Worm (Caenorhabditis elegans) whole organism, dauer: ENCODE data around the gene frpr-10.
"Not testable (repeated sequence)": the region's sequence is repeated elsewhere in the genome, so short reads cannot be mapped to it uniquely, and the experiment has no call there.

Source experiments
- unc-62 ChIP-seq: sonication (generic microtip); optimal IDR thresholded peaks from 2 replicates; lab custom pipeline; 2017; ENCODE audit warnings: missing biosample characterization, missing genetic modification reagents, missing genetic modification characterization

Gene frpr-10

DNA sequence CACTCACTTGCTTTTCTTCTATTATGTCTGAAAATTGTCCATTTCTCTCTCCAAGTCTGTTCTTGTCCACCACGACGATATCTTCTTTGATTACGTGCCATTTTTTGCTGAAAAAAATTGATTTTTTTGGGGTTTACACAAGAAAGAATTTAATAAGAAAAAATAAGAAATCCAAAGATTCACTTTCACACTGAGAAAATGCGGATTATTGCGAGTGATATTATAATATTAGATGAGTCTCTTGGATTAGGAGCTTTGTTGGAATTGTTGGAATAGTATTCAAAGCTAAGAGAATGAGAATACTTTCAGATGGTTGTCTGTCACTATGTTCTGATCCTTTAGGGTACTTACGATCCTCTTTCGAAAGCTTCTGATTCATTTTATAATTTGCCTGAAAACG, 18.8 kb upstream of the frpr-10 start, which contains the start of gene F20D12.7:
TSS of gene F20D12.7 (minus strand) at position 101 of the 400 bp plus-strand sequence.
- TF ChIP-seq unc-62 (GFP tag; lab: Kevin White, UChicago), result no peak

DNA sequence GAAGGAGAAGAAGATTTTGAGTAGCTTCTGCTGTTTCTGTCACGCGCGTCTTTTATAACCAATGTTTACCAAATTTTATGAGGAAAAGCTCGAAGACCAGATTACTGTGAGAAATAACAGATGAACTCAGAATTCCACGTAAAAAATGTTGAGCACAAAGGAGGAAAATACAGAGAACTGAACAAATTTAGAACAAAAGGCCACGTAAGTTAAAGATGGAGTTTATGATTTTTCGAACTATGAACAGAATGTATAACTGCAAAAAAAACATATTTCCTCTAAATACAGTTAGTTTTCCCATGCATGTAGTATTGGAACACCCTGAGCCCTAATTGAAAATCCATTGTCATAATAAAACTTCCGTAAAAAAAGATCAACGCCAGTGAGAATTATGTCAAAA, 16.7 kb upstream of the frpr-10 start, which contains the start of gene exc-9:
TSS of gene exc-9 (minus strand) at position 101 of the 400 bp plus-strand sequence.
- TF ChIP-seq unc-62 (GFP tag; lab: Kevin White, UChicago), result no peak

DNA sequence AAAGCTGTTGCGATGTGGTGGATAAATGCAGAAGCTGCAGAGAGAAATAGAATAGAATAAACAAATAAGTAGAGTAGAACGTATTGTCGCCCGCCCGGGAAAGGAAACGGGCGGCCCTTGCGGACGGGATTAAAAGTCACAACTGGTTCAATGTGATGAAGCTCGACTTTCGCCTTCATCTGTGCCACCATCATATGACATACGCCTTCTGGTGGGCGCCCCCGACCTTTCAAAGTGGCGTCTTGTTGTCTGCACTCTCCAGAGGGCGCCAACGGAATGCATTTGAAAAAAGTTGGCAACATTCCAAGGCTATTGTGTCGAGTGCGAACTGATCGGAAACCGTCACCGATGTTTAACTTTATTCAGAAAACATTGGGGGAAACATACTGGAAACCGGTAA, 14.3 kb upstream of the frpr-10 start:
- no peak for TF ChIP-seq unc-62 (GFP tag; lab: Kevin White, UChicago)

DNA sequence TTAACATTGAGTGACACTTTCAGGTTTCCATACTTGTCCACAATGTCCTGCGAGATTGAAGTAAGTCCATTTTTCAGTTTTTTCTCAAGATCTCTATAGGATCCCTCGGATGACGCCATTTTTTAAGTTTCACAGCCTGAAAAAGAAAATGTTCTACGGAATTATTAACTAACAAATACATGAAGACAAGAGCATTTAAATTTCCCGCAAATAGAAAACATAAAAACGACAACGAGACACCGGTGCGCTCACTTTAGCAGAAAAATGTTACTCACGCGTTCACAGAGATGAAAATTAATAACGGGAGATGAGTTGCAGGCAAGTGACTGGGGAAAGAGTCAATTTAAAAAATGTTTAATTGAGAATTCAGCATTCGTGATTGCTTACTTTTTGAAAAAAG, 11.1 kb upstream of the frpr-10 start, which contains the start of gene czw-1:
TSS of gene czw-1 (minus strand) at position 369 of the 400 bp plus-strand sequence.
- TF ChIP-seq unc-62 (GFP tag; lab: Kevin White, UChicago), result no peak

DNA sequence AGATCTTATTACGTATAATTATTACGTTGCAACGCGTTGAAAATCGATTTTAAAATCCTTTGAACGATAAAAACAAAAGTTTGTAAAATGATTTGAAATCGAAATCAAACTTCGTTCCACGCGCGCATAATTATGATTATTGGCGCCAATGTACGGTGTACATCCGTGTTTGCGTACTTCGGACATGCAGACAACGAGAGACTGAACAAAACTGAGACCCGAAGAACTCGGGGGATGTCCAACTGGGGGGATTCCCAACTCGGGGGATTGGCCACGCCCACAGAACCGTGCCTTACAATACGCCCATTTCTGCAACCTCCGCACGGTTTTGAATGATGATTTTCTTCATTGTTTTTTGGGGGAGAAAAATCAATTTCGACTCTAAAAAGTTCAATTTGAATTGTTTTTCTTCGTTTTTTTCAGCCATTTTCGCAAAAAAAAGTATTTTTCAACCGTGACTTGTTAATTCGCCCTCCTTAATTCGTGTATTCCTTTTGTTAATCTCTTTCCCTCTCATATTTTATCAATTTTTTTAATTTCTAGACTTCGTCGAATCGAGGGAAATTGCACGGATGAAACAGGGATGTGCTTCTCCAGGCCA, 10.6 kb upstream of the frpr-10 start, which contains the start of gene F20D12.12:
TSS of gene F20D12.12 (plus strand) at position 542 of the 601 bp plus-strand sequence.
- TF ChIP-seq unc-62 (GFP tag; lab: Kevin White, UChicago), result not testable (repeated sequence)

DNA sequence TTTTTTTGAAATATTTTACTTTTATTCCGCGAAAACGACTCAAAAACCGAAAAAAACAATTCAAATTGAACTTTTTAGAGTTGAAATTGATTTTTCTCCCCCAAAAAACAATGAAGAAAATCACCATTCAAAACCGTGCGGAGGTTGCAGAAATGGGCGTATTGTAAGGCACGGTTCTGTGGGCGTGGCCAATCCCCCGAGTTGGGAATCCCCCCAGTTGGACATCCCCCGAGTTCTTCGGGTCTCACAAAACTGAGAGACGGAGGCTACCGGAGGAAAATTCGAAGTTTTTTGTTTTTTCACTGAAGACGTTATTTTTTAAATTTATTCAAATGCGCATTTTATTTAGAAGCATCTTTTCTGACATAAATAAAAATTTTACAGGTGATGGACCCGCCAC, 9.3 kb upstream of the frpr-10 start, which contains the start of gene mcm-3AP:
TSS of gene mcm-3AP (plus strand) at position 383 of the 400 bp plus-strand sequence.
- TF ChIP-seq unc-62 (GFP tag; lab: Kevin White, UChicago), result not testable (repeated sequence)

DNA sequence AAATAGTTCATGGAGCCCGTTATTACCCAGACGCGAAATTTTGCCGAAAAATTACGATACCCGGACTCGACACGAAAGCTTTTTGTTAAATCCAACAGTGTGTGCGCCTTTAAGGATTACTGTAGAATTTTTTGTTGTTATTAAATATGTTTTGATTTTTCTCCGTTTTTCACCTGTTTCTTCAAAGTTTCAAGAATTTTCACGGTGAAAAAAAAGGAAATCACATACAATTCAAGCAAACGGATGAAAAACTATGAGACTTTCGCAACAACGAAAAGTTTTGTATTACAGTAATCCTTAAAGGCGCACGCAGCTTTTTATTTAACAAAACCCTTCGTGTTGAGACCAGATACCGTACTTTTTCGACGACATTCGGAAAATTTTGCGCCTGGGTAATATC, 3.6 kb upstream of the frpr-10 start:
- no peak for TF ChIP-seq unc-62 (GFP tag; lab: Kevin White, UChicago)

DNA sequence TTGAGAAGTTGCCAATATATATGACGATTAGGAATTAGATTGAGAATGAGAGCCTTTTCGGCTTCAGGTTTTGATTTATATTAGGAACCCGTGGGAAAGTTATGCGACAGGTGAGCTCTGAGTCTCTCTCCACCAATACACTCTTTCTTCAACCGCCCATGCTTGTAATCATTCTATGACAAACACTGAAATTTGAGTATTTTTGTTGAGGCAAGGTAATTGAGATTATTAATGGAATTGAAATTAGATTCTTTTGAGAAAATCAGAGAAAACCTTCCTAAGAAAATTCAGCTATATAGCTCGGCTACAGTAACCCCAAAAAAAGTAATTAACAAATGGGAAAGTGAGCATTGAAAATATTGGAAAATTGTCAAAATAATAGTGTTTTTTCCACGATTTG, 1.8 kb upstream of the frpr-10 start, which contains the start of gene ceh-19:
TSS of gene ceh-19 (minus strand) at position 101 of the 400 bp plus-strand sequence.
- no peak for TF ChIP-seq unc-62 (GFP tag; lab: Kevin White, UChicago)

DNA sequence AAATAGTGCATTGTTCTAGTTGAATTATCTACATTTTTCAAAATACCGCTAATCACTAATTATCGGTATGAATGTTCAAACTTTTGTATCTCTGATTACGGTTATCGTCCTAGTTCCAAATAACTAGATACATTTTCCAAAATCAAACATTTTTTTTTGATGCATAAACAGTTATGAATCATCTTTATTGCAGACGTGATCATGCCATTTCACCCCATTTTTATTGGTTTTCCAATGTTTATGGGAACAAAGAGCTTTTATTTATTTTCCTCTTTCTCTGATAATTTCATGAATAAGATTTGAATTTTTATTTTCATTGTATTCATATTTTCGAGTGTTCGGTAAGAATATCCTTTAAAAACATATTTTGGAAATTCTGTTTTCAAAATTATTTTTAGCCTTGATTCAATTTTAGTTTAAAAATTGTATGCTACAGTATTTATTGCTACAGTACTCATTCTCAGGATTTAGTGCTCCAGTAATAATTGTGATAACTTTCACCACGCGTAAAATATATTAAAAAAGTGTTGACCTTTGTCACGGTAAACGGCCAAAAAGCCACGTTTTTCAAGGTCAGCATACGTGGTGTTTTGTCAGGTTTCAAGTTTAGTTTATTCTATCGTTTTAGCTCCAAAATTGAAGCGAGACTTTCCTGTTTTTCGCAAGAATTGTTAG, 824 bp upstream of the frpr-10 start, which contains the start of gene csr-1:
TSS of gene csr-1 (plus strand) at position 625 of the 675 bp plus-strand sequence.
- no peak for TF ChIP-seq unc-62 (GFP tag; lab: Kevin White, UChicago)

DNA sequence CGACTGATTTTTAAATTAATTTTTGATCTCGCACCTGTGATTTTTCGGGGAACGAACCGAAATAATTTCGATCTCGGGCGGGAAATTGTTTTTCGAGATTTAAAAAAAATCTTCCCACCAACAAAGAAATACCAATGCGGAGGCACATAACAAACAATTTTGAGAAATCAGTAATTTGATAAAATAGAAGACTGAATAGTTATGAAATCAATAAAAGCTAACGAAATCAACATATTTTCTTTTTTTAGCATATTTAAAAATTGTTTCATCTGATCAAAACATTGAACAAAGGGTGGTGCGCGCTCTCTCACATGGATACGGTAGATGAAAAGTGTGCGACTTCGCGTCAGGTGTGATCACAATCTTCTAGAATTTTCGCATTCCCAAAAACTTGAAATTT, 488 bp downstream of the frpr-10 start:
- no peak for TF ChIP-seq unc-62 (GFP tag; lab: Kevin White, UChicago)

DNA sequence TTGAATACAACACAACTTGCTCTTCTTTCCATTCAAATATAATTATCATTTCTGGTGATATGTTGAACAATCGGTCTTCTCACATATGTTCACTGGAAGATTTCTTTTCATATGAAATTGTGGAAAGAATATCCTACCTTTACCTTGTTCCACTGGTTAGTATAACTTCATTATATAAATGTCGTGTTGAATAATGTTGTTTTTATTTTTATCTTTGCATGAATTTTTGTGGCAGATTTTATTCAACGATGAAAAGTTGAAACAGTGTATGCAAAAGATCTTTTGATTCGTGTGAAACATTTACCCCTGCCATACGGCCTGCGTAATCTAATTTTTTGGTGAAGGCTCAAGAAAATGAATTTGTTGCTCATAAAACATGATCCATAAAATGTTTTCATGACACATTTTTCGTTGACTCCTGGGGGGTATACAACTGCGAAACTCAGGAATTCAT, 4.3 kb downstream of the frpr-10 start:
- no peak for TF ChIP-seq unc-62 (GFP tag; lab: Kevin White, UChicago)

DNA sequence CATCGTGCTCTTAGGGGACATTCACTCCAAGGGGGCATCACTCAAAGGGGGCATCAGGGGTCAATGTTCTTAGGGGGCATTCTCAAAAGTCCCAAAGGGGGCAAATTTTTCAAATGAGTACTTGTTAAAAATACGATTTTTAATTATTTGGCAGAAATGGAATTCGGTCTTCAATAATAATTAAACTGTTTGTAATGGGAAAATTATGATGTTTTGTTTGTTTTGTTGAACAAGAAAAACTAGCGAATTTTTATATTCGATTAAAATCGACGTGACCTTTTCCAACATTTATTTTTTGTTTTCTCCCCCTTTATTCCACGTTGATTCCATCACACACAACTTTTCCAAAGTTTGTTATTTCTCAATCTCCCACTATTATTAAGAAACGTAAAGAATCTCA, 9.4 kb downstream of the frpr-10 start, which contains the start of gene F57H12.5:
TSS of gene F57H12.5 (plus strand) at position 301 of the 400 bp plus-strand sequence.
- no peak for TF ChIP-seq unc-62 (GFP tag; lab: Kevin White, UChicago)

DNA sequence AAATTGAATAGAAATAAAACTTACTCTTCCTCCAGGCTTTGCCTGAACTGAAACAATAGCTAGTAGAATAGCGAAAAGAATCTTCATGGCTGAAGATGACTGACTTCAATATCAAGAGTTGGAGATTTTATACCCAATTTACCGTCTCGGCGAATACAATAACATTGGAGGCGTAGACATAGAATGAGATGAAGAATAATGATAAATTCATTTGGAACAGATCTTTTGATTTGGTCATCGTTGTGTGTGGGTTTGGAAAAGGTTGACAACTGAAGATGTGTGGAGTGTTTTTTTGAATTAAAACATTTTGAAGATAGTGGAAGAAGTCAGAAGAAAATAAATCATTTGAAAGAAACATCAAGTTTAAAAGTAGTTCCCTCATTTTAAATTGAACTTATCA, 18.6 kb downstream of the frpr-10 start, which contains the start of gene F57H12.6:
TSS of gene F57H12.6 (minus strand) at position 101 of the 400 bp plus-strand sequence.
- no peak for TF ChIP-seq unc-62 (GFP tag; lab: Kevin White, UChicago)

DNA sequence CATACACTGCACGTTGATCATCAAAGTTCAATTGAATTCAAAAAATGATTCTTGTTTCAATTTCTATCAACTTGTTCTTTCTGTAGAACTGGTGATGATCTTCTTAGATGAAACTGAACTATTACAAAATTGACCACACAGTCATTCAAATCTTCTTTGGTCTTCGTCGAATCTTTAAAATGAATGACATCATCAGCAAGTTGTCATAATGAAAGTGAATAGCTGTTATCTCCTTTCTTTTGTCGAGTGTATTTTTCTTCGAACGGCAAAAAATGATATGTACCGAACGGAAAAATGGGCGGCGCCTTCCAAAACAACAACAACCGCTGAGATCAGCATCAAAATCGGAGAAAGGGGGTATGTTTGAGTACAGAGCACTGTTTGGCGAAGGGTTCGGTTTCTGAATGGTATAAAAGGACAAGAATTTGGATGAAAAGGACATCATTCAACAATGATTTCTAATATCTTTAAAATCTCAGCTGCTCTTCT, 19.9 kb downstream of the frpr-10 start, which contains the start of gene ora-1:
TSS of gene ora-1 (plus strand) at position 439 of the 489 bp plus-strand sequence.
- no peak for TF ChIP-seq unc-62 (GFP tag; lab: Kevin White, UChicago)

DNA sequence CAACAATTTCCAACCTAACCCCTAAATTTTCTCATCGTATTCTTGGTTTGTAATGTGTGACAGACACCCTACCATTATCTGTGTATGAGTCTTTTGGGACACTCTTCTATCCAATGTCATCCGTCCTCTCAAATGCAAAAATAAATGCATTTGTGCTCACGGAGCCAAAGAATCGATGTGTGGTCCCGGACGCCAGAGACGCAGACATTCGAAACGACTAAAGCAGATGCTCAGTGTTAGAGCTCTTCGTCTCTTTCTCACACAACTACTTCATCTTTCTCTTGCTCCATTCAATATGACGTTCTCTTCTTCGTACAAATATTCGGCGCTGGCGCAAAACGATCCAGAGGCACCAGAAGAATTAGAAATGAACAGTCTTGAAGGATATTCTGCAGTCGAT, 22.0 kb downstream of the frpr-10 start, which contains the start of gene unc-24:
TSS of gene unc-24 (plus strand) at position 283 of the 400 bp plus-strand sequence.
- TF ChIP-seq unc-62 (GFP tag; lab: Kevin White, UChicago), result no peak
